Fruit fly (Drosophila melanogaster) whole organism, adult: Measurements from ENCODE around the gene Orc2.

Experiments used
- CG12768 ChIP-seq: fragments of 200-800 bp; sonication (Bioruptor generic); optimal IDR thresholded peaks from 2 replicates; lab custom pipeline; 2017; ENCODE audit warnings: missing biosample characterization, missing genetic modification characterization, mild to moderate bottlenecking, moderate library complexity, missing genetic modification reagents
- Hr96 ChIP-seq: fragments of 200-800 bp; sonication (Bioruptor generic); optimal IDR thresholded peaks from 2 replicates; lab custom pipeline; 2016; ENCODE audit warnings: missing biosample characterization, missing genetic modification characterization
- Mnt ChIP-seq: fragments of 200-800 bp; sonication (Bioruptor generic); optimal IDR thresholded peaks from 2 replicates; lab custom pipeline; 2016; ENCODE audit warnings: missing biosample characterization, mild to moderate bottlenecking, missing genetic modification characterization
- cic ChIP-seq: fragments of 200-800 bp; sonication (Bioruptor generic); optimal IDR thresholded peaks from 2 replicates; lab custom pipeline; 2017; ENCODE audit warnings: missing biosample characterization, mild to moderate bottlenecking, missing genetic modification characterization, moderate library complexity
- kay ChIP-seq: fragments of 200-800 bp; sonication (Bioruptor generic); peaks from one replicate; lab custom pipeline; 2016; ENCODE audit warnings: missing biosample characterization, missing genetic modification characterization, borderline replicate concordance
- toe ChIP-seq: fragments of 200-800 bp; sonication (Bioruptor generic); optimal IDR thresholded peaks from 2 replicates; lab custom pipeline; 2016; ENCODE audit warnings: missing biosample characterization, missing genetic modification characterization

dm6 chr3R:13980956-13981355, 16.3 kb downstream of the Orc2 start:
- TF ChIP-seq toe (GFP tag; lab: Kevin White, UChicago), result no peak
- TF ChIP-seq cic, result no peak
- TF ChIP-seq Hr96 (GFP tag; lab: Kevin White, UChicago), result no peak
- no peak for TF ChIP-seq CG12768 (GFP tag; lab: Kevin White, UChicago)
- TF ChIP-seq Mnt (GFP tag; lab: Kevin White, UChicago), result no peak
- TF ChIP-seq kay (GFP tag; lab: Kevin White, UChicago), result no peak
